Worm (Caenorhabditis elegans) whole organism, midembryonic: ENCODE measurements around the gene ttbk-3.

Source experiments
- T22C8.4 ChIP-seq: fragments of 200-800 bp; sonication (Bioruptor generic); IDR thresholded peaks from 2 replicates; pipeline ENCODE4 v1.3.6; 2022; ENCODE audit warnings: missing genetic modification characterization, missing compliant biosample characterization
- flt-1 ChIP-seq: fragments of 200-800 bp; sonication (Bioruptor generic); IDR thresholded peaks from 2 replicates; pipeline ENCODE4 v1.3.6; 2022; ENCODE audit warnings: missing genetic modification characterization, missing compliant biosample characterization
- klf-2 ChIP-seq: fragments of 200-800 bp; sonication (Bioruptor generic); conservative IDR thresholded peaks from 2 replicates; pipeline ENCODE4 v1.3.6; 2022; ENCODE audit warnings: missing genetic modification reagents, missing genetic modification characterization, missing compliant biosample characterization
- ztf-23 ChIP-seq: fragments of 200-800 bp; sonication (Bioruptor generic); IDR thresholded peaks from 2 replicates; pipeline ENCODE4 v1.3.6; 2022; ENCODE audit warnings: missing genetic modification reagents, missing genetic modification characterization, missing compliant biosample characterization
- ztf-29 ChIP-seq: fragments of 200-800 bp; sonication (Bioruptor generic); IDR thresholded peaks from 2 replicates; pipeline ENCODE4 v1.3.6; 2022; ENCODE audit warnings: missing genetic modification reagents, missing genetic modification characterization, missing compliant biosample characterization

DNA sequence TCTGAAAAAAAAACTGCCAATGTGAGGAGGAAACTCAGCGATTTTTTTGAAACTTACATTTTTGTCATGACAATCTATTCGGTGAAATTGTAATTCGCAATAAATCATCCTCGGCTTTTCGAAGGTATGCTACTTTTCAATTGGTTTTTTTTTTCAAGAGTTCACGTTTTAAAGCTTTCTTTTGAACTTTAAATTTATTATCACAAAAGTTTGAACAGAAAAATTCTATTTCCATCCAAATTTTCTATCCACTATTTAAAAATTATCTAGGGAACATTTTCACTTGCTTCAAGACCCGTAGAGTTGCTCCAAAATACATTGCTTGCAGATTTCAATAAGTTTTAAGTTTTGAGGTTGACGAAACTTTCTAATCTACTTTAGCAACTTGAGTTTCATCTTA, 43.2 kb downstream of the ttbk-3 start, which contains the start of gene K07F5.6:
- TF ChIP-seq ztf-29 (GFP tag; lab: Robert Waterston, UW) (no peak), klf-2 (GFP tag; lab: Robert Waterston, UW) (no peak), ztf-23 (no peak), T22C8.4 (GFP tag; lab: Robert Waterston, UW) (no peak), flt-1 (no peak)
